Fruit fly (Drosophila melanogaster): ENCODE results near the gene CG1792.

DNA sequence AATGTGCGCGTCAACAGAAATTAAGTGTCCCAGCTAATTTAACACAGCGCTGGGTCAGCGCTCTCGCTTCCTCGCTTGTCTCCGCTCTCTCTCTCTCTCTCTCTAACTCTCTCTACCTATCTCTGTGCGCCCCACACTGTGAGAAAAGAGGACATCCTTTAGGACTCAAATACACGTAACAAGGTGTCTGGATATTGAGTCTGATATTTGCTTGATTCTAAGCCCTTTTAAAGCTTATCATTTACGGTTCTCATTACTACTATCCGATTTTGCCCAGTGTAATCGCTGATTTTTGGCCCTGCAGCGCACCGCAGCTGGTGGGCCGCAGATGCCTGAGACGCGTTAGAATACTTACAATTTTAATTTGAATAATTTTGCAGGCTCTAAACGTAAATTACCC is 20.4 kb downstream of the CG1792 start:
- TF ChIP-seq sisA (GFP tag; IDR thresholded peaks at IDR 0.05) (0 out of 2 replicates have a peak, but pooled peaks have one; percentile 52), CG9437 (GFP tag; optimal IDR thresholded peaks at IDR 0.05) (no peak), sqz (GFP tag; optimal IDR thresholded peaks at IDR 0.05) (no peak), wdn (GFP tag; IDR thresholded peaks at IDR 0.05) (no peak), bigmax (GFP tag; optimal IDR thresholded peaks at IDR 0.05) (no peak), CG12659 (GFP tag; optimal IDR thresholded peaks at IDR 0.05) (peak; percentile 36), row (GFP tag; IDR thresholded peaks at IDR 0.05) (peak; percentile 68), CG2116 (GFP tag; optimal IDR thresholded peaks at IDR 0.05) (no peak)

Data from whole organism, embryonic.